Fruit fly (Drosophila melanogaster): Measurements from ENCODE around the gene CG14086.
A peak's percentile ranks its signal among the peaks of the same experiment; 100 is the strongest.

- no peak for TF ChIP-seq cnc (optimal IDR thresholded peaks at IDR 0.05)
- TF ChIP-seq Mnt (GFP tag; optimal IDR thresholded peaks at IDR 0.05): peak; percentile 52
Measured at dm6 chr3L:19288395-19288969, 12.9 kb downstream of the CG14086 start.

Measured in whole organism, adult.